Worm (Caenorhabditis elegans) whole organism, midembryonic: ENCODE data around the gene slcf-2.

ENCODE experiments used
- T22C8.4 ChIP-seq: fragments of 200-800 bp; sonication (Bioruptor generic); IDR thresholded peaks from 2 replicates; pipeline ENCODE4 v1.3.6; 2022; ENCODE audit warnings: missing genetic modification characterization, missing compliant biosample characterization
- tab-1 ChIP-seq: fragments of 200-800 bp; sonication (Bioruptor generic); IDR thresholded peaks from 2 replicates; pipeline ENCODE4 v1.3.6; 2022; ENCODE audit warnings: missing genetic modification characterization, missing compliant biosample characterization

DNA sequence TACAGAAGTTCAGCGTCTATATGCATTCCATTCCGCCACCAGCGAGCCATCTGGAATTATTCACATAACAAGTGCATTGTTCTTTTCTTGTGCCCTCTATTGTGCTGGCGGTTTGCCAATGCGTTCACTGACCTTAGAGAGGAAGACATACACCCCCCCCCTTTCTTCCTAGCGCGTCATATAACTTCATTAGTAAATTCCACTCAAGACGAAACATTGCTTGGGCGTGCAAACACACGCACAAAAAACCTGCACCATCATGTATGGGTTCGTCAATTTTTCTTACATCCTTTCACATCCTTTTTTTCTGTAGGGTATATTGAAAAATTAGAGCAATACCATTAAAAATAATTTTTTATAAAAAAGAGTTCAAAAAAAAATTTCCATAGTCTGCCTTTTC is 42.1 kb upstream of the slcf-2 start, which contains the start of gene ZK816.1:
- TF ChIP-seq T22C8.4 (GFP tag; lab: Robert Waterston, UW) (no peak), tab-1 (no peak)
